Fruit fly (Drosophila melanogaster) whole organism, embryonic: ENCODE data around the gene dally.

ENCODE experiments used
- Asciz ChIP-seq: fragments of 200-800 bp; sonication (Bioruptor generic); optimal IDR thresholded peaks from 2 replicates; lab custom pipeline; 2017; ENCODE audit warnings: missing biosample characterization, mild to moderate bottlenecking, missing genetic modification characterization, missing genetic modification reagents
- CG10462 ChIP-seq: fragments of 200-800 bp; sonication (Bioruptor generic); optimal IDR thresholded peaks from 2 replicates; lab custom pipeline; 2016; ENCODE audit warnings: missing biosample characterization, missing genetic modification characterization
- CG13296 ChIP-seq: fragments of 200-800 bp; sonication (Bioruptor generic); optimal IDR thresholded peaks from 3 replicates; lab custom pipeline; 2018; ENCODE audit warnings: missing biosample characterization, mild to moderate bottlenecking, missing genetic modification characterization
- CG15073 ChIP-seq: fragments of 200-800 bp; sonication (Bioruptor generic); optimal IDR thresholded peaks from 2 replicates; lab custom pipeline; 2016; ENCODE audit warnings: missing biosample characterization, missing genetic modification characterization
- CG15479 ChIP-seq: fragments of 200-800 bp; sonication (Bioruptor generic); optimal IDR thresholded peaks from 3 replicates; lab custom pipeline; 2019; ENCODE audit warnings: missing biosample characterization, mild to moderate bottlenecking, missing genetic modification characterization, moderate library complexity
- CG17359 ChIP-seq: fragments of 200-800 bp; sonication (Bioruptor generic); optimal IDR thresholded peaks from 3 replicates; lab custom pipeline; 2018; ENCODE audit warnings: missing biosample characterization, mild to moderate bottlenecking, missing genetic modification characterization, moderate library complexity
- CG17361 ChIP-seq: fragments of 200-800 bp; sonication (Bioruptor generic); IDR thresholded peaks from 3 replicates; pipeline ENCODE4 v1.3.6; 2022; ENCODE audit warnings: missing biosample characterization, missing genetic modification characterization
- CG17802 ChIP-seq: fragments of 200-800 bp; sonication (Bioruptor generic); optimal IDR thresholded peaks from 2 replicates; lab custom pipeline; 2018; ENCODE audit warnings: missing biosample characterization, mild to moderate bottlenecking, missing genetic modification characterization, moderate library complexity
- CG18599 ChIP-seq: fragments of 200-800 bp; sonication (Bioruptor generic); optimal IDR thresholded peaks from 3 replicates; lab custom pipeline; 2017; ENCODE audit warnings: missing biosample characterization, missing genetic modification characterization, mild to moderate bottlenecking, moderate library complexity, missing genetic modification reagents
- CG2199 ChIP-seq: fragments of 200-800 bp; sonication (Bioruptor generic); IDR thresholded peaks from 3 replicates; pipeline ENCODE4 v1.3.6; 2022; ENCODE audit warnings: missing biosample characterization, missing genetic modification characterization
- CG30431 ChIP-seq: fragments of 200-800 bp; sonication (Bioruptor generic); optimal IDR thresholded peaks from 2 replicates; lab custom pipeline; 2017; ENCODE audit warnings: missing biosample characterization, missing genetic modification characterization
- CG32767 ChIP-seq: fragments of 200-800 bp; sonication (Bioruptor generic); IDR thresholded peaks from 2 replicates; pipeline ENCODE4 v1.3.6; 2022; ENCODE audit warnings: missing biosample characterization, missing genetic modification characterization
- CG6765 ChIP-seq: fragments of 200-800 bp; sonication (Bioruptor generic); optimal IDR thresholded peaks from 3 replicates; lab custom pipeline; 2017; ENCODE audit warnings: missing biosample characterization, mild to moderate bottlenecking, missing genetic modification characterization
- CG7271 ChIP-seq: fragments of 200-800 bp; sonication (Bioruptor generic); optimal IDR thresholded peaks from 2 replicates; lab custom pipeline; 2018; ENCODE audit warnings: missing biosample characterization, mild to moderate bottlenecking, missing genetic modification characterization, moderate library complexity
- CG7556 ChIP-seq: fragments of 200-800 bp; sonication (Bioruptor generic); optimal IDR thresholded peaks from 2 replicates; lab custom pipeline; 2017; ENCODE audit warnings: missing biosample characterization, mild to moderate bottlenecking, missing genetic modification characterization
- CG7745 ChIP-seq: fragments of 200-800 bp; sonication (Bioruptor generic); optimal IDR thresholded peaks from 2 replicates; lab custom pipeline; 2018; ENCODE audit warnings: missing biosample characterization, mild to moderate bottlenecking, missing genetic modification characterization, moderate library complexity
- CG9437 ChIP-seq: fragments of 200-800 bp; sonication (Bioruptor generic); optimal IDR thresholded peaks from 2 replicates; lab custom pipeline; 2018; ENCODE audit warnings: missing biosample characterization, mild to moderate bottlenecking, missing genetic modification characterization
- Chrac-16 ChIP-seq: fragments of 200-800 bp; sonication (Bioruptor generic); optimal IDR thresholded peaks from 3 replicates; lab custom pipeline; 2016; ENCODE audit warnings: missing biosample characterization, missing genetic modification characterization
- Doc2 ChIP-seq: fragments of 200-800 bp; sonication (Bioruptor generic); IDR thresholded peaks from 2 replicates; pipeline ENCODE4 v1.3.6; 2022; ENCODE audit warnings: missing biosample characterization, missing genetic modification characterization
- Drgx ChIP-seq: fragments of 200-800 bp; sonication (Bioruptor generic); IDR thresholded peaks from 2 replicates; pipeline ENCODE4 v1.3.6; 2022; ENCODE audit warnings: missing biosample characterization, missing genetic modification characterization
- H2.0 ChIP-seq: fragments of 200-800 bp; sonication (Bioruptor generic); IDR thresholded peaks from 2 replicates; pipeline ENCODE4 v1.3.6; 2022; ENCODE audit warnings: missing biosample characterization, missing genetic modification characterization
- HLH3B ChIP-seq: fragments of 200-800 bp; sonication (Bioruptor generic); IDR thresholded peaks from 2 replicates; pipeline ENCODE4 v1.3.6; 2022; ENCODE audit warnings: missing biosample characterization, missing genetic modification characterization
- Hmr ChIP-seq: fragments of 200-800 bp; sonication (Bioruptor generic); optimal IDR thresholded peaks from 3 replicates; lab custom pipeline; 2017; ENCODE audit warnings: mild to moderate bottlenecking, missing biosample characterization, missing genetic modification reagents, missing genetic modification characterization
- MTF-1 ChIP-seq: fragments of 200-800 bp; sonication (Bioruptor generic); optimal IDR thresholded peaks from 2 replicates; lab custom pipeline; 2018; ENCODE audit warnings: missing biosample characterization, mild to moderate bottlenecking, missing genetic modification characterization, borderline replicate concordance
- Med ChIP-seq: fragments of 200-800 bp; sonication (Bioruptor generic); peaks from one replicate; lab custom pipeline; 2016; ENCODE audit warnings: missing biosample characterization, missing genetic modification characterization, mild to moderate bottlenecking, inconsistent platforms, moderate library complexity
- NC2α ChIP-seq: fragments of 200-800 bp; sonication (Bioruptor generic); optimal IDR thresholded peaks from 2 replicates; lab custom pipeline; 2016; ENCODE audit warnings: missing biosample characterization, missing genetic modification characterization
- Oaz ChIP-seq: fragments of 200-800 bp; sonication (Bioruptor generic); IDR thresholded peaks from 2 replicates; pipeline ENCODE4 v1.3.6; 2022; ENCODE audit warnings: missing biosample characterization, missing genetic modification characterization
- Trl ChIP-seq, 3 experiments: fragments of >200 bp in 2 of 3; fragments of 200-800 bp in 1 of 3; sonication (Bioruptor generic) in 1 of 3; optimal IDR thresholded peaks; 2 replicates in 1 of 3; 3 replicates in 2 of 3; lab custom pipeline; 2016 to 2017; ENCODE audit warnings: missing biosample characterization in 1 of 3, missing genetic modification characterization in 1 of 3
- Xrp1 ChIP-seq: fragments of 200-800 bp; sonication (Bioruptor generic); IDR thresholded peaks from 2 replicates; pipeline ENCODE4 v1.3.6; 2022; ENCODE audit warnings: missing biosample characterization, missing genetic modification characterization
- al ChIP-seq: fragments of 200-800 bp; sonication (Bioruptor generic); IDR thresholded peaks from 2 replicates; pipeline ENCODE4 v1.3.6; 2022; ENCODE audit warnings: missing biosample characterization, missing genetic modification characterization
- bcd ChIP-seq: fragments of 200-800 bp; sonication (Bioruptor generic); optimal IDR thresholded peaks from 2 replicates; lab custom pipeline; 2017; ENCODE audit warnings: missing biosample characterization, mild to moderate bottlenecking, missing genetic modification characterization
- cad ChIP-seq: fragments of >200 bp; optimal IDR thresholded peaks from 2 replicates; lab custom pipeline; 2017; ENCODE audit warnings: missing biosample characterization, missing genetic modification characterization
- chinmo ChIP-seq: fragments of 200-800 bp; sonication (Bioruptor generic); IDR thresholded peaks from 4 replicates; pipeline ENCODE4 v1.3.6; 2022; ENCODE audit warnings: missing biosample characterization, missing genetic modification characterization; ENCODE audit not compliant: partially characterized antibody
- ci ChIP-seq: fragments of 200-800 bp; sonication (Bioruptor generic); IDR thresholded peaks from 3 replicates; pipeline ENCODE4 v1.3.6; 2022; ENCODE audit warnings: missing biosample characterization, missing genetic modification characterization
- corto ChIP-seq: fragments of 200-800 bp; sonication (Bioruptor generic); optimal IDR thresholded peaks from 2 replicates; lab custom pipeline; 2016; ENCODE audit warnings: missing biosample characterization, mild to moderate bottlenecking, missing genetic modification characterization, moderate library complexity
- eve ChIP-seq, 2 experiments: fragments of >200 bp; optimal IDR thresholded peaks; 2 replicates each; lab custom pipeline; 2017; ENCODE audit warnings: missing biosample characterization in 2 of 2, missing genetic modification characterization in 2 of 2
- fd102C ChIP-seq: fragments of 200-800 bp; sonication (Bioruptor generic); optimal IDR thresholded peaks from 2 replicates; lab custom pipeline; 2018; ENCODE audit warnings: missing biosample characterization, mild to moderate bottlenecking, missing genetic modification characterization, moderate library complexity
- fd3F ChIP-seq: fragments of 200-800 bp; sonication (Bioruptor generic); optimal IDR thresholded peaks from 2 replicates; lab custom pipeline; 2018; ENCODE audit warnings: missing biosample characterization, mild to moderate bottlenecking, missing genetic modification characterization, moderate library complexity
- gcm ChIP-seq: fragments of 200-800 bp; sonication (Bioruptor generic); optimal IDR thresholded peaks from 2 replicates; lab custom pipeline; 2019; ENCODE audit warnings: missing biosample characterization, mild to moderate bottlenecking, missing genetic modification characterization, moderate library complexity
- hkb ChIP-seq, 2 experiments: fragments of 200-800 bp in 1 of 2; fragments of >200 bp in 1 of 2; sonication (Bioruptor generic) in 1 of 2; IDR thresholded peaks in 1 of 2; optimal IDR thresholded peaks in 1 of 2; 2 replicates each; pipeline versions ENCODE4 v1.3.6 to Lab custom; 2017 to 2022; ENCODE audit warnings: missing biosample characterization in 1 of 2, missing genetic modification characterization in 1 of 2
- klu ChIP-seq: fragments of 200-800 bp; sonication (Bioruptor generic); IDR thresholded peaks from 2 replicates; pipeline ENCODE4 v1.3.6; 2022; ENCODE audit warnings: missing biosample characterization, missing genetic modification characterization
- nmo ChIP-seq: fragments of 200-800 bp; sonication (Bioruptor generic); optimal IDR thresholded peaks from 2 replicates; lab custom pipeline; 2018; ENCODE audit warnings: missing biosample characterization, mild to moderate bottlenecking, missing genetic modification characterization, moderate library complexity
- nom ChIP-seq: fragments of 200-800 bp; sonication (Bioruptor generic); optimal IDR thresholded peaks from 2 replicates; lab custom pipeline; 2017; ENCODE audit warnings: missing biosample characterization, missing genetic modification characterization, mild to moderate bottlenecking, moderate library complexity, missing genetic modification reagents
- salm ChIP-seq: fragments of 200-800 bp; sonication (Bioruptor generic); optimal IDR thresholded peaks from 2 replicates; lab custom pipeline; 2018; ENCODE audit warnings: missing biosample characterization, mild to moderate bottlenecking, missing genetic modification characterization
- tna ChIP-seq: fragments of 200-800 bp; sonication (Bioruptor generic); IDR thresholded peaks from 2 replicates; pipeline ENCODE4 v1.3.6; 2022; ENCODE audit warnings: missing biosample characterization, missing genetic modification characterization; ENCODE audit not compliant: partially characterized antibody
- trh ChIP-seq: fragments of 200-800 bp; sonication (Bioruptor generic); optimal IDR thresholded peaks from 2 replicates; lab custom pipeline; 2016; ENCODE audit warnings: missing biosample characterization, missing genetic modification characterization
- ttk ChIP-seq: fragments of 200-800 bp; sonication (Bioruptor generic); IDR thresholded peaks from 2 replicates; pipeline ENCODE4 v2.1.2; 2022; ENCODE audit warnings: missing biosample characterization, missing genetic modification characterization
- wek ChIP-seq: fragments of 200-800 bp; sonication (Bioruptor generic); optimal IDR thresholded peaks from 3 replicates; lab custom pipeline; 2018; ENCODE audit warnings: missing biosample characterization, mild to moderate bottlenecking, missing genetic modification characterization, moderate library complexity
- zen ChIP-seq: fragments of 200-800 bp; sonication (Bioruptor generic); optimal IDR thresholded peaks from 3 replicates; lab custom pipeline; 2018; ENCODE audit warnings: missing biosample characterization, mild to moderate bottlenecking, missing genetic modification characterization, moderate library complexity
- zfh2 ChIP-seq: fragments of 200-800 bp; sonication (Bioruptor generic); optimal IDR thresholded peaks from 2 replicates; lab custom pipeline; 2016; ENCODE audit warnings: missing biosample characterization, missing genetic modification characterization

The dally gene

DNA sequence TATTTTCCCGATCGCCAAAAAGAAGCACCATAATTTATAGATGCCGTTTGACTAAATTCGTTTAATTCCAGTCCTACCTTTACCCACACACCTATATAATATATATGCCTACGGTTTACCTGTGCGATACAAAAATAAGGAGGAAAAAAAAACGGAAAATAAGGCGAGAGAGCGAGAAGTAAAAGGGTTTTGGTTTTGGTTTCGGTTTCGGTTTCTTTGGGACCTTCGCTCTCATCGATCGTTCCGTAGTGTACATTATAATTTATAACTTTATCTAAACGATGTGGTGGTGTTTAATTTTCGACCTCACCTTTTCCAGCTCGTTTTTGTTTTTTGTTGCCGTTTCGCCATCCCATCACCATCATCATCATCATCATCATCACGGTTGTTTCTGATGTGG, 1.7 kb upstream of the dally start (continued):
- TF ChIP-seq CG13296 (GFP tag; lab: Kevin White, UChicago) (no peak), bcd (no peak), Hmr (GFP tag; lab: Kevin White, UChicago) (no peak), Chrac-16 (GFP tag; lab: Kevin White, UChicago) (no peak), eve (GFP tag; optimal IDR thresholded peaks at IDR 0.05; lab: Kevin White, UChicago) (peak in 1 of 2 experiments; percentile 47), fd3F (GFP tag; lab: Kevin White, UChicago) (no peak), CG2199 (no peak), Doc2 (GFP tag; lab: Robert Waterston, UW) (no peak), Med (GFP tag; lab: Kevin White, UChicago) (peak; percentile 31), Oaz (GFP tag; lab: Robert Waterston, UW) (no peak), cad (no peak), al (GFP tag; lab: Robert Waterston, UW) (no peak), CG7745 (tag; lab: Kevin White, UChicago) (no peak), CG10462 (no peak), CG6765 (no peak), hkb (optimal IDR thresholded peaks at IDR 0.05; lab: Kevin White, UChicago) (no peak), hkb (GFP tag; IDR thresholded peaks at IDR 0.05; lab: Robert Waterston, UW) (no peak), zen (no peak), fd102C (GFP tag; lab: Kevin White, UChicago) (no peak), HLH3B (GFP tag; lab: Robert Waterston, UW) (no peak), CG18599 (GFP tag; lab: Kevin White, UChicago) (no peak), corto (GFP tag; lab: Kevin White, UChicago) (peak; percentile 41), CG15479 (GFP tag; lab: Kevin White, UChicago) (no peak), CG9437 (GFP tag; lab: Kevin White, UChicago) (no peak), gcm (GFP tag; lab: Kevin White, UChicago) (no peak)

DNA sequence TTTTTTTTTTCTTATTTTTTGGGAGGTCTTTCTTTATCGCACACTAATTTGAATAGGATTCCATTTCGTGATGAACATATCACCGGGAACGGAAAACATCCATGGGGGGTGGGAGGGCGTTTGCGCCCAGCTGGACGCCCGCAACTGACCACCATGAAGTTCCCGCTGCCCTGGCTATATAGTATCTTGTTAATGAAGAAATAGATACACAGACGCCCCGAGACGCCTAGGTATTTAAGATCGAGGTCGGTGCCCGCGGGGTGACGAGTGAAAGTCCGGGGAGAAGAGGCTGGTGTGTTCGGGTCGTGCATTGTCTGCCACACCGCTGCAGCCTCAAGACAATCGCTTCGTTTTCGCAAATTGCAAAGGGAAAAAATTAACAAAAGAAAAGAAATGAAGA, 1.3 kb upstream of the dally start:
- TF ChIP-seq ci (peak; percentile 22; the same call in 1 of the 3 replicates), nmo (GFP tag; lab: Kevin White, UChicago) (no peak), klu (GFP tag; lab: Robert Waterston, UW) (no peak), wek (no peak), H2.0 (GFP tag; lab: Robert Waterston, UW) (no peak), salm (tag; lab: Kevin White, UChicago) (no peak), CG17359 (no peak), CG7271 (tag; lab: Kevin White, UChicago) (no peak), CG15073 (GFP tag; lab: Kevin White, UChicago) (no peak), CG30431 (GFP tag; lab: Kevin White, UChicago) (no peak), Xrp1 (GFP tag; lab: Robert Waterston, UW) (no peak), Trl (optimal IDR thresholded peaks at IDR 0.05; lab: Kevin White, UChicago) (no peak), Trl (GFP tag; optimal IDR thresholded peaks at IDR 0.05; lab: Kevin White, UChicago) (no peak), CG17802 (tag; lab: Kevin White, UChicago) (peak; percentile 13), Med (GFP tag; lab: Kevin White, UChicago) (peak; percentile 4), tna (GFP tag; lab: Robert Waterston, UW) (no peak), Drgx (GFP tag; lab: Robert Waterston, UW) (no peak), chinmo (GFP tag; lab: Robert Waterston, UW) (no peak), Asciz (GFP tag; lab: Kevin White, UChicago) (no peak), CG7556 (GFP tag; lab: Kevin White, UChicago) (no peak), MTF-1 (GFP tag; lab: Kevin White, UChicago) (no peak), NC2α (no peak), zfh2 (GFP tag; lab: Kevin White, UChicago) (no peak), trh (no peak), cad (no peak), CG32767 (GFP tag; lab: Robert Waterston, UW) (no peak), ttk (no peak), nom (GFP tag; lab: Kevin White, UChicago) (no peak), CG17361 (no peak)
